Worm (Caenorhabditis elegans): Measurements from ENCODE around the gene hil-2.

DNA sequence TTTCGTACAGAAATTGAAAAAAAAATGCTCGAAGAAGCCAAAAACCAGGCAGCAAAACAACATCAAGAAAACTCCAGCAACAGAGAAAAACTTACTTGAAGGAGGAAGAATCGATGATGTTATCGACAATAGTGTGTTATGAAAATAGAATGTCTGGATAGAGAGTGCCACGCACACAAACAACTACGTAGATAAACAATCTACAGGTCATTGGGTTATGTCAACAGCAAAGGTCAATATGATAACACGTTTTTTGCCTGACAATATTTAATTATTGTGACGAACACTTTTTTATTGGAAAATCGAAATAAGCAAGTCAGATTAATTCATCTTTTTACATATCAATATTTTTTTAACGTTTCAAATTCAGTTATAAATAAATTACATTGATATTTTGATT, 14.6 kb upstream of the hil-2 start, which contains the start of gene sams-5:
- TF ChIP-seq him-1 (tag; optimal IDR thresholded peaks at IDR 0.05) (no peak), W03F9.2 (tag; optimal IDR thresholded peaks at IDR 0.05) (no peak)

All from whole organism, L4/young adult.